Worm (Caenorhabditis elegans) whole organism, L4 larva: ENCODE measurements around the gene srsx-21.

Experiments used
- aly-2 ChIP-seq: sonication (generic microtip); optimal IDR thresholded peaks from 2 replicates; lab custom pipeline; 2018; ENCODE audit warnings: missing biosample characterization, missing genetic modification characterization
- fos-1 ChIP-seq: fragments of 150-350 bp; optimal IDR thresholded peaks from 2 replicates; lab custom pipeline; 2014; ENCODE audit warnings: missing biosample characterization, missing genetic modification characterization
- hlh-30 ChIP-seq: sonication (generic microtip); optimal IDR thresholded peaks from 2 replicates; lab custom pipeline; 2017; ENCODE audit warnings: antibody characterized with exemption, mild to moderate bottlenecking, missing genetic modification characterization, missing compliant biosample characterization; ENCODE audit not compliant: insufficient read depth
- lin-13 ChIP-seq: fragments of 150-350 bp; optimal IDR thresholded peaks from 2 replicates; lab custom pipeline; 2014; ENCODE audit warnings: missing biosample characterization, missing genetic modification reagents, missing genetic modification characterization
- lsy-2 ChIP-seq, 2 experiments: fragments of 150-350 bp in 1 of 2; sonication (generic microtip) in 1 of 2; optimal IDR thresholded peaks; 2 replicates each; lab custom pipeline; 2014 to 2017; ENCODE audit warnings: missing biosample characterization in 2 of 2, missing genetic modification characterization in 2 of 2
- mdl-1 ChIP-seq, 2 experiments: fragments of 150-350 bp in 1 of 2; sonication (generic microtip) in 1 of 2; optimal IDR thresholded peaks; 2 replicates each; lab custom pipeline; 2014 to 2017; ENCODE audit warnings: missing biosample characterization in 2 of 2, missing genetic modification characterization in 2 of 2
- nhr-6 ChIP-seq: fragments of 150-350 bp; optimal IDR thresholded peaks from 2 replicates; lab custom pipeline; 2014; ENCODE audit warnings: missing biosample characterization, missing genetic modification characterization
- pqm-1 ChIP-seq: sonication (generic microtip); optimal IDR thresholded peaks from 2 replicates; lab custom pipeline; 2017; ENCODE audit warnings: missing biosample characterization, missing genetic modification characterization
- unc-130 ChIP-seq: sonication (generic microtip); optimal IDR thresholded peaks from 2 replicates; lab custom pipeline; 2016; ENCODE audit warnings: missing genetic modification reagents, missing genetic modification characterization, missing compliant biosample characterization
- unc-62 ChIP-seq, 3 experiments: fragments of 150-350 bp in 1 of 3; sonication (generic microtip); optimal IDR thresholded peaks in 2 of 3; peaks in 1 of 3; 1 replicate in 1 of 3; 2 replicates in 2 of 3; lab custom pipeline; 2014 to 2017; ENCODE audit warnings: missing biosample characterization in 3 of 3, missing genetic modification characterization in 3 of 3, missing genetic modification reagents in 3 of 3, missing genotype in 1 of 3

DNA sequence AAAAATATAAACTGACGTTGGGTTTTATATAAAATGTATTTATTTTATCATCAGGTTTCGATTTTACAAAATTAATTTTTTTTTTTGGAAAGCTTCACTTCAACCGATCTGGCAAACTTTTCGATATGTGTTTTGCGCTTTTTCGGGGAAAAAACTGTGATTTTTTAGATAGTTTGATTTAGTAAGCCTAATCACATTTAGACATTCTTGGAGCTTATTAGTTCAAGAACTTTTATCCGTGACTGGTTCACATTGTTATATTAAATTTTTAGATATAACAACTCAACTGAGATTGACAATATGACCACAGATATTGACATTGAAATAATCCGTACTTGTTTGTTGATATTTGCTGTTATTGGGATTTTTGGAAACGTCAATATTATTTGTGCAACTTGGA is at the start of gene srsx-21:
- TF ChIP-seq mdl-1 (tag; optimal IDR thresholded peaks at IDR 0.05; lab: Kevin White, UChicago) (no peak), lsy-2 (tag; optimal IDR thresholded peaks at IDR 0.05; lab: Kevin White, UChicago) (no peak), lin-13 (GFP tag; lab: Kevin White, UChicago) (no peak), fos-1 (tag; lab: Kevin White, UChicago) (no peak), pqm-1 (tag; lab: Kevin White, UChicago) (no peak), nhr-6 (tag; lab: Kevin White, UChicago) (no peak), hlh-30 (tag; lab: Kevin White, UChicago) (no peak), unc-62 (GFP tag; optimal IDR thresholded peaks at IDR 0.05 in 1 of 2; lab: Kevin White, UChicago) (peak in 1 of 2 experiments; percentile 59), unc-62 (tag; optimal IDR thresholded peaks at IDR 0.05; lab: Kevin White, UChicago) (no peak), aly-2 (tag; lab: Kevin White, UChicago) (no peak), unc-130 (GFP tag; lab: Kevin White, UChicago) (no peak)
